Worm (Caenorhabditis elegans) whole organism, L4 larva: Measurements from ENCODE around the gene arp-11.

Experiments used
- D1046.2 ChIP-seq: fragments of 200-800 bp; sonication (Bioruptor generic); IDR thresholded peaks from 2 replicates; pipeline ENCODE4 v1.3.6; 2022; ENCODE audit warnings: missing genetic modification characterization, missing compliant biosample characterization
- F10B5.3 ChIP-seq: sonication (generic microtip); optimal IDR thresholded peaks from 2 replicates; lab custom pipeline; 2016; ENCODE audit warnings: mild to moderate bottlenecking, missing genetic modification characterization, missing compliant biosample characterization
- F37D6.2 ChIP-seq: sonication (generic microtip); optimal IDR thresholded peaks from 2 replicates; lab custom pipeline; 2016; ENCODE audit warnings: mild to moderate bottlenecking, missing genetic modification characterization, missing compliant biosample characterization
- Y105C5A.15 ChIP-seq: fragments of 200-800 bp; sonication (Bioruptor generic); IDR thresholded peaks from 2 replicates; pipeline ENCODE4 v1.3.6; 2022; ENCODE audit warnings: missing genetic modification characterization, missing compliant biosample characterization
- aha-1 ChIP-seq: fragments of 150-350 bp; peaks from one replicate; lab custom pipeline; 2014; ENCODE audit warnings: missing biosample characterization, missing genetic modification characterization
- ama-1 ChIP-seq: fragments of 150-350 bp; optimal IDR thresholded peaks from 2 replicates; lab custom pipeline; 2014; ENCODE audit warnings: inconsistent platforms, mixed read lengths
- ceh-62 ChIP-seq: sonication (generic microtip); optimal IDR thresholded peaks from 2 replicates; lab custom pipeline; 2017; ENCODE audit warnings: missing biosample characterization, missing genetic modification characterization
- daf-12 ChIP-seq: fragments of 150-350 bp; optimal IDR thresholded peaks from 2 replicates; lab custom pipeline; 2014; ENCODE audit warnings: missing biosample characterization, missing genetic modification reagents, missing genetic modification characterization
- daf-16 ChIP-seq, 3 experiments: sonication (generic microtip); optimal IDR thresholded peaks; 2 replicates each; lab custom pipeline; 2016 to 2017; ENCODE audit warnings: missing genetic modification characterization in 3 of 3, missing genetic modification reagents in 3 of 3, mild to moderate bottlenecking in 2 of 3, missing compliant biosample characterization in 2 of 3, missing biosample characterization in 1 of 3, moderate library complexity in 1 of 3
- daf-19 ChIP-seq: fragments of 200-800 bp; sonication (Bioruptor generic); conservative IDR thresholded peaks from 2 replicates; pipeline ENCODE4 v1.3.6; 2022; ENCODE audit warnings: missing genetic modification characterization, missing compliant biosample characterization
- dmd-9 ChIP-seq: fragments of 200-800 bp; sonication (Bioruptor generic); IDR thresholded peaks from 2 replicates; pipeline ENCODE4 v1.3.6; 2022; ENCODE audit warnings: missing genetic modification reagents, missing genetic modification characterization, missing compliant biosample characterization
- dpl-1 ChIP-seq: fragments of 150-350 bp; optimal IDR thresholded peaks from 2 replicates; lab custom pipeline; 2014; ENCODE audit warnings: missing biosample characterization, missing genetic modification reagents, missing genetic modification characterization
- dve-1 ChIP-seq: sonication (generic microtip); optimal IDR thresholded peaks from 2 replicates; lab custom pipeline; 2017; ENCODE audit warnings: antibody characterized with exemption, mild to moderate bottlenecking, missing genetic modification characterization, missing compliant biosample characterization; ENCODE audit not compliant: insufficient read depth
- egl-43 ChIP-seq: fragments of 200-800 bp; sonication (Bioruptor generic); IDR thresholded peaks from 2 replicates; pipeline ENCODE4 v1.3.6; 2022; ENCODE audit warnings: missing genetic modification reagents, missing genetic modification characterization, missing compliant biosample characterization
- fkh-10 ChIP-seq: fragments of 150-350 bp; optimal IDR thresholded peaks from 2 replicates; lab custom pipeline; 2014; ENCODE audit warnings: missing biosample characterization, missing genetic modification reagents, missing genetic modification characterization
- hlh-11 ChIP-seq: fragments of 200-800 bp; sonication (Bioruptor generic); optimal IDR thresholded peaks from 2 replicates; lab custom pipeline; 2018; ENCODE audit warnings: mild to moderate bottlenecking, missing genetic modification characterization, missing compliant biosample characterization
- hlh-30 ChIP-seq: sonication (generic microtip); optimal IDR thresholded peaks from 2 replicates; lab custom pipeline; 2017; ENCODE audit warnings: antibody characterized with exemption, mild to moderate bottlenecking, missing genetic modification characterization, missing compliant biosample characterization; ENCODE audit not compliant: insufficient read depth
- lim-7 ChIP-seq: fragments of 200-800 bp; sonication (Bioruptor generic); IDR thresholded peaks from 2 replicates; pipeline ENCODE4 v1.3.6; 2022; ENCODE audit warnings: missing genetic modification characterization, missing compliant biosample characterization
- lin-13 ChIP-seq: fragments of 150-350 bp; optimal IDR thresholded peaks from 2 replicates; lab custom pipeline; 2014; ENCODE audit warnings: missing biosample characterization, missing genetic modification reagents, missing genetic modification characterization
- lin-38 ChIP-seq: fragments of 200-800 bp; sonication (Bioruptor generic); IDR thresholded peaks from 2 replicates; pipeline ENCODE4 v1.3.6; 2022; ENCODE audit warnings: missing genetic modification reagents, missing genetic modification characterization, missing compliant biosample characterization
- lsy-2 ChIP-seq, 2 experiments: fragments of 150-350 bp in 1 of 2; sonication (generic microtip) in 1 of 2; optimal IDR thresholded peaks; 2 replicates each; lab custom pipeline; 2014 to 2017; ENCODE audit warnings: missing biosample characterization in 2 of 2, missing genetic modification characterization in 2 of 2
- mdl-1 ChIP-seq, 2 experiments: fragments of 150-350 bp in 1 of 2; sonication (generic microtip) in 1 of 2; optimal IDR thresholded peaks; 2 replicates each; lab custom pipeline; 2014 to 2017; ENCODE audit warnings: missing biosample characterization in 2 of 2, missing genetic modification characterization in 2 of 2
- mep-1 ChIP-seq: fragments of 150-350 bp; sonication (generic microtip); optimal IDR thresholded peaks from 3 replicates; lab custom pipeline; 2014; ENCODE audit warnings: missing biosample characterization, missing genetic modification characterization
- mes-2 ChIP-seq: sonication (generic microtip); optimal IDR thresholded peaks from 2 replicates; lab custom pipeline; 2016; ENCODE audit warnings: missing genotype, mild to moderate bottlenecking, missing genetic modification characterization, missing compliant biosample characterization; ENCODE audit not compliant: poor library complexity, severe bottlenecking
- nhr-28 ChIP-seq: fragments of 150-350 bp; optimal IDR thresholded peaks from 2 replicates; lab custom pipeline; 2014; ENCODE audit warnings: missing biosample characterization, missing genetic modification characterization
- nhr-6 ChIP-seq: fragments of 150-350 bp; optimal IDR thresholded peaks from 2 replicates; lab custom pipeline; 2014; ENCODE audit warnings: missing biosample characterization, missing genetic modification characterization
- nhr-76 ChIP-seq: fragments of 150-350 bp; optimal IDR thresholded peaks from 2 replicates; lab custom pipeline; 2014; ENCODE audit warnings: missing biosample characterization, missing genetic modification characterization
- nhr-77 ChIP-seq: fragments of 150-350 bp; optimal IDR thresholded peaks from 2 replicates; lab custom pipeline; 2014; ENCODE audit warnings: missing biosample characterization, missing genetic modification characterization
- rbr-2 ChIP-seq: sonication (generic microtip); optimal IDR thresholded peaks from 2 replicates; lab custom pipeline; 2016; ENCODE audit warnings: missing genotype, missing genetic modification characterization, missing compliant biosample characterization
- set-16 ChIP-seq: fragments of 200-800 bp; sonication (Bioruptor generic); IDR thresholded peaks from 2 replicates; pipeline ENCODE4 v1.3.6; 2022; ENCODE audit warnings: missing genetic modification reagents, missing genetic modification characterization, missing compliant biosample characterization
- spr-3 ChIP-seq: fragments of 200-800 bp; sonication (Bioruptor generic); optimal IDR thresholded peaks from 2 replicates; lab custom pipeline; 2018; ENCODE audit warnings: mild to moderate bottlenecking, missing genetic modification characterization, missing compliant biosample characterization
- unc-130 ChIP-seq: sonication (generic microtip); optimal IDR thresholded peaks from 2 replicates; lab custom pipeline; 2016; ENCODE audit warnings: missing genetic modification reagents, missing genetic modification characterization, missing compliant biosample characterization
- unc-62 ChIP-seq, 3 experiments: fragments of 150-350 bp in 1 of 3; sonication (generic microtip); optimal IDR thresholded peaks in 2 of 3; peaks in 1 of 3; 1 replicate in 1 of 3; 2 replicates in 2 of 3; lab custom pipeline; 2014 to 2017; ENCODE audit warnings: missing biosample characterization in 3 of 3, missing genetic modification characterization in 3 of 3, missing genetic modification reagents in 3 of 3, missing genotype in 1 of 3

Gene arp-11

ce11 chrIV:7924975-7925828 is 23.1 kb upstream of the arp-11 start (continued):
- no peak for TF ChIP-seq lin-13 (GFP tag; lab: Kevin White, UChicago)
- TF ChIP-seq daf-12 (tag; lab: Kevin White, UChicago), result no peak
- TF ChIP-seq egl-43 (GFP tag; lab: Robert Waterston, UW), result no peak
- peak; percentile 80 for TF ChIP-seq aha-1 (tag; lab: Kevin White, UChicago)
- TF ChIP-seq fkh-10, result no peak
- no peak for TF ChIP-seq hlh-30
- no peak for TF ChIP-seq nhr-77
- peak; percentile 75 for TF ChIP-seq ama-1 (lab: Kevin White, UChicago)
- no peak for TF ChIP-seq nhr-6 (tag; lab: Kevin White, UChicago)
- no peak for TF ChIP-seq ceh-62
- peak; percentile 8 for TF ChIP-seq mes-2 (tag; lab: Kevin White, UChicago)
- TF ChIP-seq lsy-2 (tag; optimal IDR thresholded peaks at IDR 0.05; lab: Kevin White, UChicago), result peak in 1 of 2 experiments; percentile 20

ce11 chrIV:7923982-7924480 is 22.0 kb upstream of the arp-11 start, which contains the start of the genes xpo-3 and C49H3.3:
TSS of gene xpo-3 (minus strand) at chrIV:7924032.
TSS of gene C49H3.3 (plus strand) at chrIV:7924350.
- TF ChIP-seq daf-16 (GFP tag; optimal IDR thresholded peaks at IDR 0.05; lab: Kevin White, UChicago) (no peak), daf-16 (tag; optimal IDR thresholded peaks at IDR 0.05; lab: Kevin White, UChicago) (peak; percentile 42), mep-1 (tag; lab: Kevin White, UChicago) (peak; percentile 52), lin-38 (0 out of 2 replicates have a peak, but pooled peaks have one; percentile 22), dmd-9 (no peak), spr-3 (GFP tag; lab: Kevin White, UChicago) (no peak), aha-1 (tag; lab: Kevin White, UChicago) (peak; percentile 51), nhr-77 (peak; percentile 24), mes-2 (tag; lab: Kevin White, UChicago) (peak; percentile 65), nhr-76 (tag; lab: Kevin White, UChicago) (no peak), dve-1 (tag; lab: Kevin White, UChicago) (peak; percentile 38), set-16 (GFP tag; lab: Robert Waterston, UW) (no peak), D1046.2 (GFP tag; lab: Robert Waterston, UW) (no peak), hlh-11 (tag; lab: Kevin White, UChicago) (peak; percentile 27), dpl-1 (GFP tag; lab: Kevin White, UChicago) (peak; percentile 51), nhr-28 (tag; lab: Kevin White, UChicago) (peak; percentile 10), lim-7 (GFP tag; lab: Robert Waterston, UW) (no peak), hlh-30 (peak; percentile 80), unc-130 (GFP tag; lab: Kevin White, UChicago) (no peak), mdl-1 (tag; optimal IDR thresholded peaks at IDR 0.05; lab: Kevin White, UChicago) (peak in 1 of 2 experiments; percentile 54), lsy-2 (tag; optimal IDR thresholded peaks at IDR 0.05; lab: Kevin White, UChicago) (peak in 1 of 2 experiments; percentile 82), Y105C5A.15 (GFP tag; lab: Robert Waterston, UW) (no peak), rbr-2 (tag; lab: Kevin White, UChicago) (peak; percentile 15), daf-19 (GFP tag; lab: Robert Waterston, UW) (no peak)

ce11 chrIV:7920126-7920525 is 18.1 kb upstream of the arp-11 start, which contains the start of gene C49H3.16:
TSS of gene C49H3.16 (plus strand) at chrIV:7920426.
- TF ChIP-seq F10B5.3 (tag; lab: Kevin White, UChicago), result no peak
- TF ChIP-seq F37D6.2 (tag; lab: Kevin White, UChicago), result no peak
- TF ChIP-seq set-16 (GFP tag; lab: Robert Waterston, UW), result no peak
- TF ChIP-seq unc-62 (GFP tag; optimal IDR thresholded peaks at IDR 0.05 in 1 of 2; lab: Kevin White, UChicago), result peak in 1 of 2 experiments; percentile 63
- TF ChIP-seq unc-62 (tag; optimal IDR thresholded peaks at IDR 0.05; lab: Kevin White, UChicago), result no peak
- TF ChIP-seq, all 104 proteins: peak for 1
